Worm (Caenorhabditis elegans): ENCODE measurements around the gene nstp-5.

The nstp-5 gene

ce11 chrIV:12855248-12855647, at the start of gene nstp-5:
Gene nstp-5 (plus strand): TSS chrIV:12855548.
- no peak for TF ChIP-seq nhr-129 (tag; optimal IDR thresholded peaks at IDR 0.05)
- no peak for TF ChIP-seq blmp-1 (tag; optimal IDR thresholded peaks at IDR 0.05; ENCODE audit: insufficient read depth)
- TF ChIP-seq alr-1 (tag; optimal IDR thresholded peaks at IDR 0.05), result no peak
- TF ChIP-seq nhr-237 (tag; optimal IDR thresholded peaks at IDR 0.05), result no peak
- no peak for TF ChIP-seq fos-1 (tag; optimal IDR thresholded peaks at IDR 0.05)
- TF ChIP-seq ztf-1 (GFP tag; conservative IDR thresholded peaks at IDR 0.05), result no peak
- no peak for TF ChIP-seq nhr-21 (tag; optimal IDR thresholded peaks at IDR 0.05)
- no peak for TF ChIP-seq nhr-25 (tag; optimal IDR thresholded peaks at IDR 0.05)
- TF ChIP-seq zag-1 (tag; optimal IDR thresholded peaks at IDR 0.05), result no peak
- no peak for TF ChIP-seq aly-2 (tag; optimal IDR thresholded peaks at IDR 0.05)
- no peak for TF ChIP-seq ztf-11 (tag; optimal IDR thresholded peaks at IDR 0.05)
- no peak for TF ChIP-seq sem-4 (tag; optimal IDR thresholded peaks at IDR 0.05)
- TF ChIP-seq F13H6.1 (tag; optimal IDR thresholded peaks at IDR 0.05), result no peak
- no peak for TF ChIP-seq mbf-1 (tag; optimal IDR thresholded peaks at IDR 0.05)
- no peak for TF ChIP-seq snpc-4 (tag; optimal IDR thresholded peaks at IDR 0.05)

- TF ChIP-seq ama-1 (optimal IDR thresholded peaks at IDR 0.05), result no peak
- no peak for TF ChIP-seq nhr-21 (tag; optimal IDR thresholded peaks at IDR 0.05)
- no peak for TF ChIP-seq C34F6.9 (tag; optimal IDR thresholded peaks at IDR 0.05)
- no peak for TF ChIP-seq nhr-129 (tag; optimal IDR thresholded peaks at IDR 0.05)
- TF ChIP-seq snpc-4 (tag; optimal IDR thresholded peaks at IDR 0.05), result no peak
- TF ChIP-seq aly-2 (tag; optimal IDR thresholded peaks at IDR 0.05), result no peak
- no peak for TF ChIP-seq lin-39 (tag; optimal IDR thresholded peaks at IDR 0.05)
- no peak for TF ChIP-seq zag-1 (tag; optimal IDR thresholded peaks at IDR 0.05)
- no peak for TF ChIP-seq fos-1 (tag; optimal IDR thresholded peaks at IDR 0.05)
- no peak for TF ChIP-seq nhr-10 (tag; optimal IDR thresholded peaks at IDR 0.05)
- TF ChIP-seq nhr-6 (tag; optimal IDR thresholded peaks at IDR 0.05), result no peak
- TF ChIP-seq unc-62 (GFP tag; optimal IDR thresholded peaks at IDR 0.05), result no peak
- TF ChIP-seq unc-55 (GFP tag; optimal IDR thresholded peaks at IDR 0.05), result no peak
- no peak for TF ChIP-seq mdl-1 (tag; optimal IDR thresholded peaks at IDR 0.05)
- no peak for TF ChIP-seq ceh-82 (tag; optimal IDR thresholded peaks at IDR 0.05)
- TF ChIP-seq unc-39 (tag; optimal IDR thresholded peaks at IDR 0.05), result no peak
- no peak for TF ChIP-seq nhr-25 (tag; optimal IDR thresholded peaks at IDR 0.05)
- TF ChIP-seq lin-13 (GFP tag; optimal IDR thresholded peaks at IDR 0.05), result no peak
- no peak for TF ChIP-seq mab-5 (tag; optimal IDR thresholded peaks at IDR 0.05)
- TF ChIP-seq ceh-16 (tag; optimal IDR thresholded peaks at IDR 0.05), result no peak
These were observed 49.8 kb upstream of the nstp-5 start, which contains the start of gene F07C6.4 for ce11 chrIV:12805595-12805994. Gene F07C6.4 (plus strand): TSS chrIV:12805924.

- TF ChIP-seq crh-2 (tag; optimal IDR thresholded peaks at IDR 0.05), result no peak
- no peak for TF ChIP-seq nhr-21 (tag; optimal IDR thresholded peaks at IDR 0.05)
- TF ChIP-seq lin-11 (tag; optimal IDR thresholded peaks at IDR 0.05), result no peak
- no peak for TF ChIP-seq nhr-12 (tag; optimal IDR thresholded peaks at IDR 0.05)
- no peak for TF ChIP-seq ztf-4 (tag; optimal IDR thresholded peaks at IDR 0.05)
- TF ChIP-seq R02D3.7 (tag; optimal IDR thresholded peaks at IDR 0.05), result no peak
- TF ChIP-seq ceh-16 (tag; optimal IDR thresholded peaks at IDR 0.05), result no peak
- no peak for TF ChIP-seq mab-5 (tag; optimal IDR thresholded peaks at IDR 0.05)
- TF ChIP-seq unc-62 (GFP tag; optimal IDR thresholded peaks at IDR 0.05), result no peak
- no peak for TF ChIP-seq skn-1 (tag; optimal IDR thresholded peaks at IDR 0.05)
- TF ChIP-seq nhr-23 (tag; optimal IDR thresholded peaks at IDR 0.05), result no peak
- no peak for TF ChIP-seq nhr-77 (tag; optimal IDR thresholded peaks at IDR 0.05)
These were observed 43.8 kb upstream of the nstp-5 start for ce11 chrIV:12811554-12811953.

ce11 chrIV:12813822-12814221, 41.5 kb upstream of the nstp-5 start:
- TF ChIP-seq alr-1 (tag; optimal IDR thresholded peaks at IDR 0.05) (no peak), lin-11 (tag; optimal IDR thresholded peaks at IDR 0.05) (no peak), zag-1 (tag; optimal IDR thresholded peaks at IDR 0.05) (no peak), nhr-11 (tag; optimal IDR thresholded peaks at IDR 0.05) (no peak), lin-13 (GFP tag; optimal IDR thresholded peaks at IDR 0.05) (no peak), fos-1 (tag; optimal IDR thresholded peaks at IDR 0.05) (no peak), lsy-2 (tag; optimal IDR thresholded peaks at IDR 0.05) (no peak), dmd-4 (tag; optimal IDR thresholded peaks at IDR 0.05) (no peak), ZK546.5 (tag; optimal IDR thresholded peaks at IDR 0.05) (no peak), unc-55 (GFP tag; optimal IDR thresholded peaks at IDR 0.05) (no peak), nhr-21 (tag; optimal IDR thresholded peaks at IDR 0.05) (no peak), blmp-1 (tag; optimal IDR thresholded peaks at IDR 0.05; ENCODE audit: insufficient read depth) (no peak), ceh-82 (tag; optimal IDR thresholded peaks at IDR 0.05) (no peak), sma-9 (GFP tag; optimal IDR thresholded peaks at IDR 0.05) (no peak), sma-9 (tag; optimal IDR thresholded peaks at IDR 0.05) (no peak)
